Fruit fly (Drosophila melanogaster): Measurements from ENCODE around the gene ppk16.

ppk16 gene

DNA sequence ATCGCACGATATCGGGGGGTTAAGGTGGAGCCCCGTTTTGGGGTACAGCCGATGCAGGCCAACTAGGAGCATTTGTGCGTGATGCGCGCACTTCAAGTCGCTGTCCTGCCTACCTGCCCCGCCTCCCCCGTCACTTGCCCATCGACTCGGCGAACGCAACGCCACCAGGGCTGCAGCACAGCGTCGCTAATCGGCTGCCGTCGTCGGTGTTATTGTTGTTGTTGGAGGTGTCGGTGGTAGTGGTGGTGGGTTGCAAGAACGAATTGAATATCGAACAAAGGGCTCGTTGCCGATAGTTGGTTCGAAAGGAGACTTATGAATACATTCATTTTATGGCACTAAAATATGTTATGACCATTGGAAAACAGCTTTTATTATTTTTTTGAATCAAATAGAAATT lies 16.0 kb downstream of the ppk16 start (continued):
- peak; percentile 24 for TF ChIP-seq nerfin-1 (tag; optimal IDR thresholded peaks at IDR 0.05)
- peak; percentile 23 for TF ChIP-seq Fer1 (GFP tag; optimal IDR thresholded peaks at IDR 0.05)
- TF ChIP-seq CG8478 (optimal IDR thresholded peaks at IDR 0.05), result no peak
- peak; percentile 76 for TF ChIP-seq CG10366 (GFP tag; IDR thresholded peaks at IDR 0.05)
- peak; percentile 15 for TF ChIP-seq emc (GFP tag; optimal IDR thresholded peaks at IDR 0.05)
- no peak for TF ChIP-seq Side (GFP tag; optimal IDR thresholded peaks at IDR 0.05)
- TF ChIP-seq pros (GFP tag; optimal IDR thresholded peaks at IDR 0.05), result no peak
- no peak for TF ChIP-seq CG3407 (GFP tag; optimal IDR thresholded peaks at IDR 0.05)
- TF ChIP-seq CG14014 (GFP tag; IDR thresholded peaks at IDR 0.05), result peak; percentile 62
- no peak for TF ChIP-seq CG7271 (tag; optimal IDR thresholded peaks at IDR 0.05)
- TF ChIP-seq CrebB (tag; optimal IDR thresholded peaks at IDR 0.05), result no peak
- peak; percentile 90 for TF ChIP-seq Adf1 (GFP tag; IDR thresholded peaks at IDR 0.05)
- no peak for TF ChIP-seq CG13296 (GFP tag; optimal IDR thresholded peaks at IDR 0.05)
- peak; percentile 88 for TF ChIP-seq Rfx (GFP tag; IDR thresholded peaks at IDR 0.05)
- peak; percentile 50 for TF ChIP-seq Fer2 (tag; optimal IDR thresholded peaks at IDR 0.05)
- TF ChIP-seq CG12299 (tag; optimal IDR thresholded peaks at IDR 0.05), result no peak
- TF ChIP-seq CG32532 (GFP tag; IDR thresholded peaks at IDR 0.05), result peak; percentile 80
- TF ChIP-seq sens (GFP tag), result peak; percentile 75
- peak; percentile 64 for TF ChIP-seq Abd-B (GFP tag; optimal IDR thresholded peaks at IDR 0.05)
- TF ChIP-seq aop (GFP tag; IDR thresholded peaks at IDR 0.05), result no peak
- TF ChIP-seq cwo (GFP tag; optimal IDR thresholded peaks at IDR 0.05), result no peak
- peak; percentile 41 for TF ChIP-seq schlank (tag; optimal IDR thresholded peaks at IDR 0.05)
- peak; percentile 55 for TF ChIP-seq trem (tag; optimal IDR thresholded peaks at IDR 0.05)
- TF ChIP-seq hkb (optimal IDR thresholded peaks at IDR 0.05), result no peak
- no peak for TF ChIP-seq hkb (GFP tag; IDR thresholded peaks at IDR 0.05)
- TF ChIP-seq Myb (GFP tag; optimal IDR thresholded peaks at IDR 0.05), result peak; percentile 31
- peak; percentile 50 for TF ChIP-seq CG13424 (tag; optimal IDR thresholded peaks at IDR 0.05)
- no peak for TF ChIP-seq bigmax (GFP tag; optimal IDR thresholded peaks at IDR 0.05)
- TF ChIP-seq CG14710 (tag; optimal IDR thresholded peaks at IDR 0.05), result peak; percentile 53
- no peak for TF ChIP-seq CG4617 (GFP tag; optimal IDR thresholded peaks at IDR 0.05; ENCODE audit: borderline replicate concordance)
- no peak for TF ChIP-seq Kr (GFP tag; optimal IDR thresholded peaks at IDR 0.05)
- TF ChIP-seq tna (GFP tag; IDR thresholded peaks at IDR 0.05; ENCODE audit: partially characterized antibody), result peak; percentile 86
- TF ChIP-seq CG8388 (GFP tag; optimal IDR thresholded peaks at IDR 0.05), result no peak
- no peak for TF ChIP-seq tio (GFP tag; optimal IDR thresholded peaks at IDR 0.05)
- TF ChIP-seq CG10431 (GFP tag; optimal IDR thresholded peaks at IDR 0.05), result peak; percentile 94
- no peak for TF ChIP-seq ac (GFP tag; optimal IDR thresholded peaks at IDR 0.05)
- TF ChIP-seq CG8765 (GFP tag; IDR thresholded peaks at IDR 0.05), result peak; percentile 81
- peak; percentile 18 for TF ChIP-seq pum (GFP tag; optimal IDR thresholded peaks at IDR 0.05)
- no peak for TF ChIP-seq CG43689 (GFP tag; IDR thresholded peaks at IDR 0.05)
- TF ChIP-seq MTF-1 (GFP tag; optimal IDR thresholded peaks at IDR 0.05; ENCODE audit: borderline replicate concordance), result peak; percentile 6
- no peak for TF ChIP-seq CG18476 (GFP tag; optimal IDR thresholded peaks at IDR 0.05)
- peak; percentile 27 for TF ChIP-seq unpg (GFP tag; optimal IDR thresholded peaks at IDR 0.05)
- no peak for TF ChIP-seq Mes4 (GFP tag; optimal IDR thresholded peaks at IDR 0.05)
- no peak for TF ChIP-seq CG10462 (GFP tag; optimal IDR thresholded peaks at IDR 0.05)
- TF ChIP-seq CG16815 (GFP tag; optimal IDR thresholded peaks at IDR 0.05), result peak; percentile 4
- TF ChIP-seq HLH4C (GFP tag; IDR thresholded peaks at IDR 0.05; ENCODE audit: partially characterized antibody), result peak; percentile 81
- no peak; the same call in 1 of the 2 replicates for TF ChIP-seq CkIIα-i1 (GFP tag; IDR thresholded peaks at IDR 0.05)
- no peak for TF ChIP-seq jing (GFP tag; optimal IDR thresholded peaks at IDR 0.05)
- TF ChIP-seq ken (GFP tag; IDR thresholded peaks at IDR 0.05), result peak; percentile 64
- peak; percentile 22 for TF ChIP-seq YL-1 (GFP tag; optimal IDR thresholded peaks at IDR 0.05)
- TF ChIP-seq abd-A (tag; optimal IDR thresholded peaks at IDR 0.05), result no peak
- TF ChIP-seq Vsx1 (GFP tag; optimal IDR thresholded peaks at IDR 0.05), result no peak
